Fruit fly (Drosophila melanogaster) whole organism, embryonic: Measurements from ENCODE around the gene cwo.

Experiments
- CG10267 ChIP-seq: fragments of 200-800 bp; sonication (Bioruptor generic); optimal IDR thresholded peaks from 2 replicates; lab custom pipeline; 2018; ENCODE audit warnings: missing biosample characterization, mild to moderate bottlenecking, missing genetic modification characterization, moderate library complexity
- CG12659 ChIP-seq: fragments of 200-800 bp; sonication (Bioruptor generic); optimal IDR thresholded peaks from 3 replicates; lab custom pipeline; 2017; ENCODE audit warnings: mild to moderate bottlenecking, missing biosample characterization, missing genetic modification reagents, missing genetic modification characterization
- CG12769 ChIP-seq: fragments of 200-800 bp; sonication (Bioruptor generic); optimal IDR thresholded peaks from 2 replicates; lab custom pipeline; 2019; ENCODE audit warnings: missing biosample characterization, mild to moderate bottlenecking, missing genetic modification characterization, moderate library complexity
- CG15011 ChIP-seq: fragments of 200-800 bp; sonication (Bioruptor generic); optimal IDR thresholded peaks from 3 replicates; lab custom pipeline; 2018; ENCODE audit warnings: missing biosample characterization, mild to moderate bottlenecking, missing genetic modification characterization
- CG15479 ChIP-seq: fragments of 200-800 bp; sonication (Bioruptor generic); optimal IDR thresholded peaks from 3 replicates; lab custom pipeline; 2019; ENCODE audit warnings: missing biosample characterization, mild to moderate bottlenecking, missing genetic modification characterization, moderate library complexity
- CG1792 ChIP-seq: fragments of 200-800 bp; sonication (Bioruptor generic); optimal IDR thresholded peaks from 2 replicates; lab custom pipeline; 2016; ENCODE audit warnings: missing biosample characterization, missing genetic modification characterization
- CG31441 ChIP-seq: fragments of 200-800 bp; sonication (Bioruptor generic); IDR thresholded peaks from 2 replicates; pipeline ENCODE4 v1.3.6; 2022; ENCODE audit warnings: missing biosample characterization, missing genetic modification characterization
- CG3281 ChIP-seq: fragments of 200-800 bp; sonication (Bioruptor generic); optimal IDR thresholded peaks from 3 replicates; lab custom pipeline; 2017; ENCODE audit warnings: missing biosample characterization, mild to moderate bottlenecking, missing genetic modification characterization
- CG34224 ChIP-seq: fragments of 200-800 bp; sonication (Bioruptor generic); IDR thresholded peaks from 3 replicates; pipeline ENCODE4 v1.3.6; 2022; ENCODE audit warnings: missing biosample characterization, missing genetic modification characterization; ENCODE audit not compliant: partially characterized antibody
- CG43689 ChIP-seq: fragments of 200-800 bp; sonication (Bioruptor generic); IDR thresholded peaks from 2 replicates; pipeline ENCODE4 v1.3.6; 2022; ENCODE audit warnings: missing biosample characterization, missing genetic modification characterization
- CG7271 ChIP-seq: fragments of 200-800 bp; sonication (Bioruptor generic); optimal IDR thresholded peaks from 2 replicates; lab custom pipeline; 2018; ENCODE audit warnings: missing biosample characterization, mild to moderate bottlenecking, missing genetic modification characterization, moderate library complexity
- CG7786 ChIP-seq: fragments of 200-800 bp; sonication (Bioruptor generic); optimal IDR thresholded peaks from 2 replicates; lab custom pipeline; 2016; ENCODE audit warnings: missing biosample characterization, missing genetic modification characterization
- CG7963 ChIP-seq: fragments of 200-800 bp; sonication (Bioruptor generic); IDR thresholded peaks from 3 replicates; pipeline ENCODE4 v1.3.6; 2022; ENCODE audit warnings: missing biosample characterization, missing genetic modification characterization; ENCODE audit not compliant: partially characterized antibody
- CG8924 ChIP-seq: fragments of 200-800 bp; optimal IDR thresholded peaks from 3 replicates; lab custom pipeline; 2019; ENCODE audit warnings: missing biosample characterization, mild to moderate bottlenecking, missing genetic modification characterization, moderate library complexity
- D19A ChIP-seq: fragments of 200-800 bp; optimal IDR thresholded peaks from 3 replicates; lab custom pipeline; 2019; ENCODE audit warnings: missing biosample characterization, mild to moderate bottlenecking, missing genetic modification characterization, moderate library complexity
- Drgx ChIP-seq: fragments of 200-800 bp; sonication (Bioruptor generic); IDR thresholded peaks from 2 replicates; pipeline ENCODE4 v1.3.6; 2022; ENCODE audit warnings: missing biosample characterization, missing genetic modification characterization
- Fer2 ChIP-seq: fragments of 200-800 bp; sonication (Bioruptor generic); optimal IDR thresholded peaks from 2 replicates; lab custom pipeline; 2018; ENCODE audit warnings: missing biosample characterization, mild to moderate bottlenecking, missing genetic modification characterization, moderate library complexity
- H15 ChIP-seq: fragments of 200-800 bp; sonication (Bioruptor generic); IDR thresholded peaks from 3 replicates; pipeline ENCODE4 v1.3.6; 2022; ENCODE audit warnings: missing biosample characterization, missing genetic modification characterization
- H2.0 ChIP-seq: fragments of 200-800 bp; sonication (Bioruptor generic); IDR thresholded peaks from 2 replicates; pipeline ENCODE4 v1.3.6; 2022; ENCODE audit warnings: missing biosample characterization, missing genetic modification characterization
- Hr3 ChIP-seq: fragments of 200-800 bp; sonication (Bioruptor generic); optimal IDR thresholded peaks from 3 replicates; lab custom pipeline; 2016; ENCODE audit warnings: missing biosample characterization, missing genetic modification characterization
- Hr51 ChIP-seq, 2 experiments: fragments of 200-800 bp; sonication (Bioruptor generic); optimal IDR thresholded peaks; 2 replicates in 1 of 2; 3 replicates in 1 of 2; lab custom pipeline; 2016 to 2018; ENCODE audit warnings: missing biosample characterization in 2 of 2, missing genetic modification characterization in 2 of 2, mild to moderate bottlenecking in 1 of 2, moderate library complexity in 1 of 2
- Nf-YB ChIP-seq: fragments of 200-800 bp; sonication (Bioruptor generic); optimal IDR thresholded peaks from 3 replicates; lab custom pipeline; 2019; ENCODE audit warnings: missing biosample characterization, mild to moderate bottlenecking, missing genetic modification characterization, moderate library complexity
- Ptx1 ChIP-seq: fragments of 200-800 bp; sonication (Bioruptor generic); IDR thresholded peaks from 2 replicates; pipeline ENCODE4 v1.3.6; 2022; ENCODE audit warnings: missing biosample characterization, missing genetic modification characterization
- Sry-β ChIP-seq: fragments of 200-800 bp; sonication (Bioruptor generic); optimal IDR thresholded peaks from 2 replicates; lab custom pipeline; 2018; ENCODE audit warnings: missing biosample characterization, mild to moderate bottlenecking, missing genetic modification characterization, moderate library complexity
- Ssrp ChIP-seq: fragments of 200-800 bp; sonication (Bioruptor generic); optimal IDR thresholded peaks from 2 replicates; lab custom pipeline; 2018; ENCODE audit warnings: missing biosample characterization, mild to moderate bottlenecking, missing genetic modification characterization, moderate library complexity
- Usf ChIP-seq: fragments of 200-800 bp; sonication (Bioruptor generic); optimal IDR thresholded peaks from 2 replicates; lab custom pipeline; 2017; ENCODE audit warnings: missing genotype, missing biosample characterization, missing genetic modification characterization
- Xrp1 ChIP-seq: fragments of 200-800 bp; sonication (Bioruptor generic); IDR thresholded peaks from 2 replicates; pipeline ENCODE4 v1.3.6; 2022; ENCODE audit warnings: missing biosample characterization, missing genetic modification characterization
- ac ChIP-seq: fragments of 200-800 bp; sonication (Bioruptor generic); optimal IDR thresholded peaks from 3 replicates; lab custom pipeline; 2017; ENCODE audit warnings: missing biosample characterization, mild to moderate bottlenecking, missing genetic modification characterization
- al ChIP-seq: fragments of 200-800 bp; sonication (Bioruptor generic); IDR thresholded peaks from 2 replicates; pipeline ENCODE4 v1.3.6; 2022; ENCODE audit warnings: missing biosample characterization, missing genetic modification characterization
- az2 ChIP-seq: fragments of 200-800 bp; sonication (Bioruptor generic); optimal IDR thresholded peaks from 3 replicates; lab custom pipeline; 2016; ENCODE audit warnings: missing biosample characterization, missing genetic modification characterization
- chif ChIP-seq, 2 experiments: fragments of 200-800 bp; sonication (Bioruptor generic); optimal IDR thresholded peaks; 3 replicates each; lab custom pipeline; 2016; ENCODE audit warnings: missing biosample characterization in 2 of 2, missing genetic modification characterization in 2 of 2
- crol ChIP-seq: fragments of 200-800 bp; sonication (Bioruptor generic); IDR thresholded peaks from 2 replicates; pipeline ENCODE4 v1.3.6; 2022; ENCODE audit warnings: missing biosample characterization, missing genetic modification characterization
- h ChIP-seq: fragments of >200 bp; optimal IDR thresholded peaks from 2 replicates; lab custom pipeline; 2017
- inv ChIP-seq: fragments of 200-800 bp; sonication (Bioruptor generic); IDR thresholded peaks from 2 replicates; pipeline ENCODE4 v1.3.6; 2022; ENCODE audit warnings: missing biosample characterization, missing genetic modification characterization; ENCODE audit not compliant: partially characterized antibody
- jing ChIP-seq: fragments of 200-800 bp; sonication (Bioruptor generic); optimal IDR thresholded peaks from 2 replicates; lab custom pipeline; 2018; ENCODE audit warnings: missing biosample characterization, mild to moderate bottlenecking, missing genetic modification characterization
- klu ChIP-seq: fragments of 200-800 bp; sonication (Bioruptor generic); IDR thresholded peaks from 2 replicates; pipeline ENCODE4 v1.3.6; 2022; ENCODE audit warnings: missing biosample characterization, missing genetic modification characterization
- lmd ChIP-seq: fragments of 200-800 bp; sonication (Bioruptor generic); IDR thresholded peaks from 2 replicates; pipeline ENCODE4 v1.3.6; 2022; ENCODE audit warnings: missing biosample characterization, missing genetic modification characterization
- nerfin-2 ChIP-seq: fragments of 200-800 bp; sonication (Bioruptor generic); IDR thresholded peaks from 2 replicates; pipeline ENCODE4 v1.3.6; 2022; ENCODE audit warnings: missing biosample characterization, missing genetic modification characterization; ENCODE audit not compliant: partially characterized antibody
- oc ChIP-seq: fragments of 200-800 bp; sonication (Bioruptor generic); optimal IDR thresholded peaks from 2 replicates; lab custom pipeline; 2018; ENCODE audit warnings: missing biosample characterization, mild to moderate bottlenecking, missing genetic modification characterization, moderate library complexity
- odd ChIP-seq: fragments of 200-800 bp; sonication (Bioruptor generic); optimal IDR thresholded peaks from 2 replicates; lab custom pipeline; 2017; ENCODE audit warnings: missing biosample characterization, mild to moderate bottlenecking, missing genetic modification characterization
- prd ChIP-seq, 3 experiments: fragments of >200 bp in 2 of 3; fragments of 200-800 bp in 1 of 3; sonication (Bioruptor generic) in 1 of 3; optimal IDR thresholded peaks in 2 of 3; IDR thresholded peaks in 1 of 3; 2 replicates in 2 of 3; 3 replicates in 1 of 3; pipeline versions ENCODE4 v1.3.6 to Lab custom; 2017 to 2022; ENCODE audit warnings: missing biosample characterization in 1 of 3, missing genetic modification characterization in 1 of 3
- psq ChIP-seq: fragments of 200-800 bp; sonication (Bioruptor generic); optimal IDR thresholded peaks from 2 replicates; lab custom pipeline; 2017; ENCODE audit warnings: missing biosample characterization, missing genetic modification characterization
- pum ChIP-seq: fragments of 200-800 bp; sonication (Bioruptor generic); optimal IDR thresholded peaks from 2 replicates; lab custom pipeline; 2016; ENCODE audit warnings: missing biosample characterization, missing genetic modification characterization
- sd ChIP-seq: fragments of 200-800 bp; sonication (Bioruptor generic); optimal IDR thresholded peaks from 3 replicates; lab custom pipeline; 2018; ENCODE audit warnings: missing biosample characterization, mild to moderate bottlenecking, missing genetic modification characterization, moderate library complexity
- sqz ChIP-seq: fragments of 200-800 bp; sonication (Bioruptor generic); optimal IDR thresholded peaks from 3 replicates; lab custom pipeline; 2018; ENCODE audit warnings: missing biosample characterization, mild to moderate bottlenecking, missing genetic modification characterization
- sr ChIP-seq: fragments of 200-800 bp; sonication (Bioruptor generic); IDR thresholded peaks from 3 replicates; pipeline ENCODE4 v1.3.6; 2022; ENCODE audit warnings: missing biosample characterization, missing genetic modification characterization
- twi ChIP-seq: fragments of 200-800 bp; optimal IDR thresholded peaks from 2 replicates; lab custom pipeline; 2019; ENCODE audit warnings: missing biosample characterization, mild to moderate bottlenecking, missing genetic modification characterization, moderate library complexity
- unc-4 ChIP-seq: fragments of 200-800 bp; sonication (Bioruptor generic); IDR thresholded peaks from 2 replicates; pipeline ENCODE4 v1.3.6; 2022; ENCODE audit warnings: missing biosample characterization, missing genetic modification characterization; ENCODE audit not compliant: partially characterized antibody
- wek ChIP-seq: fragments of 200-800 bp; sonication (Bioruptor generic); optimal IDR thresholded peaks from 3 replicates; lab custom pipeline; 2018; ENCODE audit warnings: missing biosample characterization, mild to moderate bottlenecking, missing genetic modification characterization, moderate library complexity
- zen ChIP-seq: fragments of 200-800 bp; sonication (Bioruptor generic); optimal IDR thresholded peaks from 3 replicates; lab custom pipeline; 2018; ENCODE audit warnings: missing biosample characterization, mild to moderate bottlenecking, missing genetic modification characterization, moderate library complexity

The cwo gene

DNA sequence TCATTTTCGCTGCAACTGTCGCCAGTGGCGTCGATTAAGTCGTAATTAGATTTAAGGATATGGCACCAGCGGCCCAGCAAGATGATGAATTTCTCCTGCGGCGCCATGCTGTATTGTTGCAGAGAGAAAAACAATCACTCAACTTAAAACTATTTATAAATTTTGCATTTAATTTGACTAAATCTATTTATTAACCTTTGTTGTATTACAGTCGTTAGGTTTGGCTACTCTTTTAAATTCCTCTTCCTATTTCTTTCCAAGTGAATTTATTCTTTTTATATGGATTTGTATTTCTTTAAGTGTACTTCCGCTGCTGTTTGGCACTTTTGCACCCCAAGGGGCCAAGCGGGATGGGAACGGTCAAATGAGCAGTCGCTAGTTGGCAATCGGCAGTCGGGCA is 60.9 kb downstream of the cwo start (continued):
- no peak for TF ChIP-seq unc-4 (GFP tag; lab: Robert Waterston, UW)
- TF ChIP-seq CG3281 (GFP tag; lab: Kevin White, UChicago) = no peak
- TF ChIP-seq prd (optimal IDR thresholded peaks at IDR 0.05; lab: Kevin White, UChicago) = no peak
- peak; percentile 76; the same call in 2 of the 3 replicates for TF ChIP-seq prd (GFP tag; IDR thresholded peaks at IDR 0.05; lab: Robert Waterston, UW)
- TF ChIP-seq D19A (tag; lab: Kevin White, UChicago) = peak; percentile 59
- TF ChIP-seq nerfin-2 (GFP tag; lab: Robert Waterston, UW) = no peak
- peak; percentile 10 for TF ChIP-seq jing (GFP tag; lab: Kevin White, UChicago)
- TF ChIP-seq Hr3 = peak; percentile 14
- TF ChIP-seq pum (GFP tag; lab: Kevin White, UChicago) = peak; percentile 8
- peak; percentile 9 for TF ChIP-seq oc (tag; lab: Kevin White, UChicago)
- TF ChIP-seq h = no peak
- TF ChIP-seq Xrp1 (GFP tag; lab: Robert Waterston, UW) = peak; percentile 59
- TF ChIP-seq Ssrp (tag; lab: Kevin White, UChicago) = peak; percentile 53
- peak; percentile 44 for TF ChIP-seq zen (tag; lab: Kevin White, UChicago)
- TF ChIP-seq Drgx = no peak
- no peak for TF ChIP-seq CG34224
- no peak for TF ChIP-seq CG7963
- peak; percentile 2 for TF ChIP-seq Nf-YB (GFP tag; lab: Kevin White, UChicago)
- peak; percentile 36 for TF ChIP-seq twi
- no peak for TF ChIP-seq al (GFP tag; lab: Robert Waterston, UW)
- TF ChIP-seq Sry-β (GFP tag; lab: Kevin White, UChicago) = no peak
- TF ChIP-seq CG12659 = no peak
- TF ChIP-seq az2 = peak; percentile 41
- peak; percentile 63; the same call in 1 of the 2 replicates for TF ChIP-seq CG31441
- no peak for TF ChIP-seq CG43689 (GFP tag; lab: Robert Waterston, UW)
- no peak for TF ChIP-seq sr (GFP tag; lab: Robert Waterston, UW)
- no peak for TF ChIP-seq klu (GFP tag; lab: Robert Waterston, UW)
- no peak for TF ChIP-seq CG7786 (GFP tag; lab: Kevin White, UChicago)
- no peak for TF ChIP-seq H15 (GFP tag; lab: Robert Waterston, UW)
- TF ChIP-seq CG1792 (GFP tag; lab: Kevin White, UChicago) = no peak
- TF ChIP-seq inv (GFP tag; lab: Robert Waterston, UW) = no peak
- TF ChIP-seq sqz = no peak
- no peak for TF ChIP-seq Usf (GFP tag; lab: Kevin White, UChicago)
- no peak for TF ChIP-seq psq (GFP tag; lab: Kevin White, UChicago)
- TF ChIP-seq H2.0 (GFP tag; lab: Robert Waterston, UW) = peak; percentile 34; the same call in 1 of the 2 replicates
- TF ChIP-seq CG15479 (GFP tag; lab: Kevin White, UChicago) = no peak
- TF ChIP-seq odd (GFP tag; lab: Kevin White, UChicago) = no peak
- TF ChIP-seq ac (GFP tag; lab: Kevin White, UChicago) = no peak
- TF ChIP-seq CG8924 = peak; percentile 56
- TF ChIP-seq CG15011 = no peak
- no peak for TF ChIP-seq wek (GFP tag; lab: Kevin White, UChicago)
- TF ChIP-seq Hr51 (GFP tag; optimal IDR thresholded peaks at IDR 0.05; lab: Kevin White, UChicago) = peak in 1 of 2 experiments; percentile 52
- no peak for TF ChIP-seq crol (GFP tag; lab: Robert Waterston, UW)
- TF ChIP-seq CG12769 (tag; lab: Kevin White, UChicago) = no peak
- TF ChIP-seq sd = no peak
- peak; percentile 56 for TF ChIP-seq CG10267 (tag; lab: Kevin White, UChicago)
- peak in 1 of 2 experiments; percentile 12 for TF ChIP-seq chif (GFP tag; optimal IDR thresholded peaks at IDR 0.05; lab: Kevin White, UChicago)
- TF ChIP-seq Fer2 (tag; lab: Kevin White, UChicago) = no peak
- no peak for TF ChIP-seq CG7271 (tag; lab: Kevin White, UChicago)
- peak; percentile 21; the same call in 1 of the 2 replicates for TF ChIP-seq Ptx1 (GFP tag; lab: Robert Waterston, UW)
- TF ChIP-seq lmd (GFP tag; lab: Robert Waterston, UW) = peak; percentile 21; the same call in 1 of the 2 replicates
